Worm (Caenorhabditis elegans): ENCODE measurements around the gene W07G4.7.

The W07G4.7 gene

DNA sequence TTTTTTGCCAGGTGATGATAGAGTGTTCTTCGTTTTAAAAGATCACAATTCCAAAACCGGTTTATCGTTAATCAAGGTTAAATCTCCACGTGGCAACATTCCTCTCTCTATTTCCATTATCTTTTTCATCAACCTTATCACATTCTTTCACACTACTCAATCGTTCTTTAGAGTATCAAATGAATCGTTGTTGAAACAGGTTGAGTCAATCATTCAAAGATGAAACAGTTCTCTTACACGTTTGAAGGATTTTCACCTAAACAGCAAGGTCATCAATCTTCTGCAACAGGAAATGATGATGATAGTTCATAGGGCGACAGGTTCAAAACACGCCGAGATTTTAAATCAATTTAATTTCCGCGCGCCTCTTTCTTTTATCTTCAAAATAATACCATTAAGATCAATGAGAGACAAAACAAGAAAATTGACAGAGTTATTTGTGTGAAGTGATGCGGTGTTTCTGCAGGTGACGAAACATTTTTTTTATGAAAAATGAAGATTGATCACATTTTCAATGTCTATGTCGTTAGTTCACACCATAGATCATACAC is 46.8 kb upstream of the W07G4.7 start:
- TF ChIP-seq unc-62 (GFP tag; optimal IDR thresholded peaks at IDR 0.05) (peak; percentile 35), lin-39 (tag; optimal IDR thresholded peaks at IDR 0.05) (no peak), ama-1 (optimal IDR thresholded peaks at IDR 0.05) (no peak), fos-1 (tag; optimal IDR thresholded peaks at IDR 0.05) (peak; percentile 74), crh-2 (tag; optimal IDR thresholded peaks at IDR 0.05) (peak; percentile 99), dmd-4 (tag; optimal IDR thresholded peaks at IDR 0.05) (no peak), mdl-1 (tag; optimal IDR thresholded peaks at IDR 0.05) (peak; percentile 75 to 89), egl-27 (tag; optimal IDR thresholded peaks at IDR 0.05) (peak; percentile 92), lin-13 (GFP tag; optimal IDR thresholded peaks at IDR 0.05) (no peak), nhr-12 (tag; optimal IDR thresholded peaks at IDR 0.05) (no peak), sma-9 (GFP tag; optimal IDR thresholded peaks at IDR 0.05) (peak; percentile 98), sma-9 (tag; optimal IDR thresholded peaks at IDR 0.05) (peak; percentile 51), zag-1 (tag; optimal IDR thresholded peaks at IDR 0.05) (no peak), gmeb-1 (tag; optimal IDR thresholded peaks at IDR 0.05) (peak; percentile 49), blmp-1 (tag; optimal IDR thresholded peaks at IDR 0.05; ENCODE audit: insufficient read depth) (peak; percentile 87), elt-3 (tag; optimal IDR thresholded peaks at IDR 0.05) (no peak), nhr-11 (tag; optimal IDR thresholded peaks at IDR 0.05) (no peak), alr-1 (tag; optimal IDR thresholded peaks at IDR 0.05) (no peak), ceh-82 (tag; optimal IDR thresholded peaks at IDR 0.05) (no peak), Y55F3AM.14 (GFP tag; optimal IDR thresholded peaks at IDR 0.05) (peak; percentile 72), mbf-1 (tag; optimal IDR thresholded peaks at IDR 0.05) (no peak), ceh-16 (tag; optimal IDR thresholded peaks at IDR 0.05) (peak; percentile 80), mab-5 (tag; optimal IDR thresholded peaks at IDR 0.05) (peak; percentile 77), ztf-1 (GFP tag; conservative IDR thresholded peaks at IDR 0.05) (no peak), nhr-237 (tag; optimal IDR thresholded peaks at IDR 0.05) (no peak), unc-55 (GFP tag; optimal IDR thresholded peaks at IDR 0.05) (no peak), elt-1 (tag; optimal IDR thresholded peaks at IDR 0.05) (no peak), R02D3.7 (tag; optimal IDR thresholded peaks at IDR 0.05) (no peak), ztf-11 (tag; optimal IDR thresholded peaks at IDR 0.05) (no peak), nhr-129 (tag; optimal IDR thresholded peaks at IDR 0.05) (peak; percentile 67), snpc-4 (tag; optimal IDR thresholded peaks at IDR 0.05) (no peak), ZK546.5 (tag; optimal IDR thresholded peaks at IDR 0.05) (no peak), nhr-10 (tag; optimal IDR thresholded peaks at IDR 0.05) (peak; percentile 38), nhr-77 (tag; optimal IDR thresholded peaks at IDR 0.05) (no peak), skn-1 (tag; optimal IDR thresholded peaks at IDR 0.05) (no peak), F13H6.1 (tag; optimal IDR thresholded peaks at IDR 0.05) (peak; percentile 69), ztf-4 (tag; optimal IDR thresholded peaks at IDR 0.05) (peak; percentile 62), unc-39 (tag; optimal IDR thresholded peaks at IDR 0.05) (no peak), nhr-21 (tag; optimal IDR thresholded peaks at IDR 0.05) (peak; percentile 98), C34F6.9 (tag; optimal IDR thresholded peaks at IDR 0.05) (peak; percentile 37), aly-2 (tag; optimal IDR thresholded peaks at IDR 0.05) (no peak), lsy-2 (tag; optimal IDR thresholded peaks at IDR 0.05) (peak in 1 of 2 experiments; percentile 61), lin-11 (tag; optimal IDR thresholded peaks at IDR 0.05) (no peak), nhr-23 (tag; optimal IDR thresholded peaks at IDR 0.05) (peak; percentile 8), peb-1 (tag; optimal IDR thresholded peaks at IDR 0.05) (no peak), sma-3 (GFP tag; optimal IDR thresholded peaks at IDR 0.05) (peak; percentile 96), sem-4 (tag; optimal IDR thresholded peaks at IDR 0.05) (no peak), nhr-6 (tag; optimal IDR thresholded peaks at IDR 0.05) (no peak), nhr-25 (tag; optimal IDR thresholded peaks at IDR 0.05) (peak; percentile 99)

Measured in whole organism, L2 larva.